Worm (Caenorhabditis elegans) whole organism, young adult: ENCODE results near the gene C30B5.2.
A peak's percentile ranks its signal among the peaks of the same experiment; 100 is the strongest.

Source experiments
- F10E7.11 ChIP-seq: sonication (generic microtip); optimal IDR thresholded peaks from 2 replicates; lab custom pipeline; 2017; ENCODE audit warnings: mild to moderate bottlenecking, missing genetic modification characterization, moderate library complexity, missing compliant biosample characterization
- F33H1.4 ChIP-seq: fragments of 200-800 bp; sonication (Bioruptor generic); IDR thresholded peaks from 2 replicates; pipeline ENCODE4 v1.3.6; 2022; ENCODE audit warnings: missing genetic modification reagents, missing genetic modification characterization, missing compliant biosample characterization
- F57C9.4 ChIP-seq: sonication (generic microtip); optimal IDR thresholded peaks from 2 replicates; lab custom pipeline; 2017; ENCODE audit warnings: mild to moderate bottlenecking, missing genetic modification characterization, missing compliant biosample characterization
- K11D2.4 ChIP-seq: fragments of 200-800 bp; sonication (Bioruptor generic); IDR thresholded peaks from 2 replicates; pipeline ENCODE4 v1.3.6; 2022; ENCODE audit warnings: missing genetic modification reagents, missing genetic modification characterization, missing compliant biosample characterization
- K12H6.12 ChIP-seq: fragments of 200-800 bp; sonication (Bioruptor generic); optimal IDR thresholded peaks from 2 replicates; lab custom pipeline; 2018; ENCODE audit warnings: mild to moderate bottlenecking, missing genetic modification characterization, missing compliant biosample characterization
- T26A5.8 ChIP-seq: sonication (generic microtip); optimal IDR thresholded peaks from 2 replicates; lab custom pipeline; 2016; ENCODE audit warnings: missing genetic modification characterization, missing compliant biosample characterization
- Y53F4B.3 ChIP-seq: fragments of 200-800 bp; sonication (Bioruptor generic); IDR thresholded peaks from 2 replicates; pipeline ENCODE4 v1.3.6; 2022; ENCODE audit warnings: missing genetic modification reagents, missing genetic modification characterization, missing compliant biosample characterization
- Y79H2A.3 ChIP-seq: fragments of 200-800 bp; sonication (Bioruptor generic); conservative IDR thresholded peaks from 2 replicates; pipeline ENCODE4 v1.3.6; 2022; ENCODE audit warnings: missing genetic modification reagents, missing genetic modification characterization, missing compliant biosample characterization
- Y95B8A.8 ChIP-seq: fragments of 200-800 bp; sonication (Bioruptor generic); IDR thresholded peaks from 2 replicates; pipeline ENCODE4 v1.3.6; 2022; ENCODE audit warnings: missing genetic modification reagents, missing genetic modification characterization, missing compliant biosample characterization
- akir-1 ChIP-seq: fragments of 200-800 bp; sonication (Bioruptor generic); optimal IDR thresholded peaks from 2 replicates; lab custom pipeline; 2018; ENCODE audit warnings: mild to moderate bottlenecking, missing genetic modification characterization, moderate library complexity, missing compliant biosample characterization
- attf-6 ChIP-seq: fragments of 200-800 bp; sonication (Bioruptor generic); IDR thresholded peaks from 2 replicates; pipeline ENCODE4 v1.3.6; 2022; ENCODE audit warnings: missing genetic modification reagents, missing genetic modification characterization, missing compliant biosample characterization
- ccch-3 ChIP-seq: fragments of 200-800 bp; sonication (Bioruptor generic); optimal IDR thresholded peaks from 2 replicates; lab custom pipeline; 2018; ENCODE audit warnings: mild to moderate bottlenecking, missing genetic modification characterization, missing compliant biosample characterization
- ceh-58 ChIP-seq: fragments of 200-800 bp; sonication (Bioruptor generic); IDR thresholded peaks from 2 replicates; pipeline ENCODE4 v1.3.6; 2022; ENCODE audit warnings: missing genetic modification characterization, missing compliant biosample characterization
- chd-7 ChIP-seq: sonication (generic microtip); optimal IDR thresholded peaks from 2 replicates; lab custom pipeline; 2016; ENCODE audit warnings: mild to moderate bottlenecking, missing genetic modification characterization, moderate library complexity, missing compliant biosample characterization
- die-1 ChIP-seq: sonication (generic microtip); optimal IDR thresholded peaks from 2 replicates; lab custom pipeline; 2016; ENCODE audit warnings: missing genotype, mild to moderate bottlenecking, missing genetic modification characterization, missing compliant biosample characterization
- dpl-1 ChIP-seq: fragments of 150-350 bp; optimal IDR thresholded peaks from 2 replicates; lab custom pipeline; 2014; ENCODE audit warnings: missing biosample characterization, missing genetic modification reagents, missing genetic modification characterization
- egrh-3 ChIP-seq: fragments of 200-800 bp; sonication (Bioruptor generic); IDR thresholded peaks from 2 replicates; pipeline ENCODE4 v1.3.6; 2022; ENCODE audit warnings: missing genetic modification reagents, missing genetic modification characterization, missing compliant biosample characterization
- hmg-1.2 ChIP-seq: fragments of 200-800 bp; sonication (Bioruptor generic); IDR thresholded peaks from 2 replicates; pipeline ENCODE4 v1.3.6; 2022; ENCODE audit warnings: missing genetic modification reagents, missing genetic modification characterization, missing compliant biosample characterization
- hmg-20 ChIP-seq: fragments of 200-800 bp; sonication (Bioruptor generic); IDR thresholded peaks from 2 replicates; pipeline ENCODE4 v1.3.6; 2022; ENCODE audit warnings: missing genetic modification reagents, missing genetic modification characterization, missing compliant biosample characterization
- hsf-1 ChIP-seq: fragments of 200-800 bp; sonication (Bioruptor generic); IDR thresholded peaks from 2 replicates; pipeline ENCODE4 v1.3.6; 2022; ENCODE audit warnings: missing genetic modification reagents, missing genetic modification characterization, missing compliant biosample characterization
- let-526 ChIP-seq: fragments of 200-800 bp; sonication (Bioruptor generic); IDR thresholded peaks from 2 replicates; pipeline ENCODE4 v1.3.6; 2022; ENCODE audit warnings: missing genetic modification reagents, missing genetic modification characterization, missing compliant biosample characterization
- lin-35 ChIP-seq, 3 experiments: fragments of 150-350 bp in 2 of 3; sonication (generic microtip) in 1 of 3; optimal IDR thresholded peaks; 2 replicates each; lab custom pipeline; 2014 to 2018; ENCODE audit warnings: missing biosample characterization in 3 of 3, missing genetic modification characterization in 3 of 3, missing genetic modification reagents in 3 of 3
- lin-40 ChIP-seq: sonication (generic microtip); optimal IDR thresholded peaks from 2 replicates; lab custom pipeline; 2016; ENCODE audit warnings: missing genetic modification characterization, mild to moderate bottlenecking, missing compliant biosample characterization, missing genotype, missing genetic modification reagents
- lir-1 ChIP-seq: fragments of 200-800 bp; sonication (Bioruptor generic); conservative IDR thresholded peaks from 2 replicates; pipeline ENCODE4 v1.3.6; 2022; ENCODE audit warnings: missing genetic modification reagents, missing genetic modification characterization, missing compliant biosample characterization
- lsl-1 ChIP-seq: fragments of 200-800 bp; sonication (Bioruptor generic); optimal IDR thresholded peaks from 2 replicates; lab custom pipeline; 2018; ENCODE audit warnings: mild to moderate bottlenecking, missing genetic modification characterization, moderate library complexity, missing compliant biosample characterization
- lsy-27 ChIP-seq: sonication (generic microtip); optimal IDR thresholded peaks from 2 replicates; lab custom pipeline; 2017; ENCODE audit warnings: missing genetic modification characterization, mild to moderate bottlenecking, missing compliant biosample characterization, antibody characterized with exemption, missing genotype, borderline replicate concordance; ENCODE audit not compliant: insufficient read depth
- madf-3 ChIP-seq: fragments of 200-800 bp; sonication (Bioruptor generic); IDR thresholded peaks from 2 replicates; pipeline ENCODE4 v1.3.6; 2022; ENCODE audit warnings: missing genetic modification reagents, missing genetic modification characterization, missing compliant biosample characterization
- madf-8 ChIP-seq: fragments of 200-800 bp; sonication (Bioruptor generic); conservative IDR thresholded peaks from 2 replicates; pipeline ENCODE4 v1.3.6; 2022; ENCODE audit warnings: missing genetic modification reagents, missing genetic modification characterization, missing compliant biosample characterization
- mel-28 ChIP-seq: sonication (generic microtip); optimal IDR thresholded peaks from 2 replicates; lab custom pipeline; 2016; ENCODE audit warnings: borderline replicate concordance, mild to moderate bottlenecking, missing genetic modification characterization, missing compliant biosample characterization
- mxl-1 ChIP-seq: sonication (generic microtip); optimal IDR thresholded peaks from 2 replicates; lab custom pipeline; 2016; ENCODE audit warnings: missing genetic modification characterization, missing compliant biosample characterization
- nfya-1 ChIP-seq: sonication (generic microtip); optimal IDR thresholded peaks from 2 replicates; lab custom pipeline; 2017; ENCODE audit warnings: antibody characterized with exemption, missing compliant biosample characterization, missing genetic modification characterization, borderline replicate concordance; ENCODE audit not compliant: insufficient read depth
- nfyb-1 ChIP-seq: fragments of 200-800 bp; sonication (Bioruptor generic); IDR thresholded peaks from 2 replicates; pipeline ENCODE4 v1.3.6; 2022; ENCODE audit warnings: missing genetic modification reagents, missing genetic modification characterization, missing compliant biosample characterization
- nhr-80 ChIP-seq: sonication (generic microtip); optimal IDR thresholded peaks from 2 replicates; lab custom pipeline; 2016; ENCODE audit warnings: missing genetic modification characterization, missing compliant biosample characterization
- nhr-90 ChIP-seq: sonication (generic microtip); optimal IDR thresholded peaks from 2 replicates; lab custom pipeline; 2016; ENCODE audit warnings: missing genotype, mild to moderate bottlenecking, missing genetic modification characterization, missing compliant biosample characterization
- repo-1 ChIP-seq: sonication (generic microtip); optimal IDR thresholded peaks from 2 replicates; lab custom pipeline; 2017; ENCODE audit warnings: mild to moderate bottlenecking, missing genetic modification characterization, missing compliant biosample characterization
- sdz-38 ChIP-seq: sonication (generic microtip); optimal IDR thresholded peaks from 2 replicates; lab custom pipeline; 2016; ENCODE audit warnings: missing genotype, missing genetic modification characterization, missing compliant biosample characterization
- snpc-1.1 ChIP-seq: sonication (generic microtip); optimal IDR thresholded peaks from 2 replicates; lab custom pipeline; 2017; ENCODE audit warnings: missing genetic modification characterization, mild to moderate bottlenecking, missing compliant biosample characterization, antibody characterized with exemption, moderate library complexity, missing genotype, missing genetic modification reagents; ENCODE audit not compliant: insufficient read depth
- snpc-3.4 ChIP-seq: sonication (generic microtip); optimal IDR thresholded peaks from 2 replicates; lab custom pipeline; 2017; ENCODE audit warnings: missing genetic modification characterization, mild to moderate bottlenecking, missing compliant biosample characterization, antibody characterized with exemption, moderate library complexity, missing genotype, missing genetic modification reagents
- sptf-2 ChIP-seq: fragments of 200-800 bp; sonication (Bioruptor generic); optimal IDR thresholded peaks from 2 replicates; lab custom pipeline; 2018; ENCODE audit warnings: mild to moderate bottlenecking, missing genetic modification characterization, missing compliant biosample characterization
- unc-62 ChIP-seq: fragments of 150-350 bp; optimal IDR thresholded peaks from 2 replicates; lab custom pipeline; 2014; ENCODE audit warnings: missing biosample characterization, missing genetic modification reagents, missing genetic modification characterization
- xnd-1 ChIP-seq: sonication (generic microtip); optimal IDR thresholded peaks from 2 replicates; lab custom pipeline; 2016; ENCODE audit warnings: missing genotype, missing genetic modification reagents, missing genetic modification characterization, missing compliant biosample characterization
- ztf-18 ChIP-seq: sonication (generic microtip); optimal IDR thresholded peaks from 2 replicates; lab custom pipeline; 2016; ENCODE audit warnings: missing genotype, mild to moderate bottlenecking, missing genetic modification characterization, missing compliant biosample characterization
- ztf-6 ChIP-seq: fragments of 200-800 bp; sonication (Bioruptor generic); IDR thresholded peaks from 2 replicates; pipeline ENCODE4 v1.3.6; 2022; ENCODE audit warnings: missing genetic modification reagents, missing genetic modification characterization, missing compliant biosample characterization

Gene C30B5.2

ce11 chrII:6198468-6198867 lies 1.5 kb downstream of the C30B5.2 start, which contains the start of gene szy-4 (continued):
- TF ChIP-seq lin-35 (GFP tag; optimal IDR thresholded peaks at IDR 0.05; lab: Kevin White, UChicago), result no peak
- no peak for TF ChIP-seq lin-40 (tag; lab: Kevin White, UChicago)
- TF ChIP-seq nhr-90 (tag; lab: Kevin White, UChicago), result no peak
- no peak for TF ChIP-seq ztf-6 (GFP tag; lab: Robert Waterston, UW)
- TF ChIP-seq akir-1 (GFP tag; lab: Kevin White, UChicago), result no peak
- TF ChIP-seq xnd-1, result peak; percentile 68
- no peak for TF ChIP-seq nfya-1 (tag; lab: Kevin White, UChicago)
- no peak for TF ChIP-seq chd-7
- TF ChIP-seq hmg-1.2 (GFP tag; lab: Robert Waterston, UW), result no peak
- no peak for TF ChIP-seq lir-1 (GFP tag; lab: Robert Waterston, UW)
- TF ChIP-seq madf-3 (GFP tag; lab: Robert Waterston, UW), result 0 out of 2 replicates have a peak, but pooled peaks have one; percentile 33
- TF ChIP-seq attf-6, result no peak
- no peak for TF ChIP-seq unc-62 (GFP tag; lab: Kevin White, UChicago)
- no peak for TF ChIP-seq Y53F4B.3 (GFP tag; lab: Robert Waterston, UW)
- no peak for TF ChIP-seq Y95B8A.8 (GFP tag; lab: Robert Waterston, UW)
- no peak for TF ChIP-seq sptf-2 (GFP tag; lab: Kevin White, UChicago)
- TF ChIP-seq die-1 (tag; lab: Kevin White, UChicago), result no peak
- no peak for TF ChIP-seq snpc-1.1 (tag; lab: Kevin White, UChicago)
- TF ChIP-seq K12H6.12 (tag; lab: Kevin White, UChicago), result no peak
- TF ChIP-seq egrh-3 (GFP tag; lab: Robert Waterston, UW), result no peak
- TF ChIP-seq let-526, result no peak
- TF ChIP-seq nhr-80 (tag; lab: Kevin White, UChicago), result no peak
- no peak for TF ChIP-seq ccch-3 (GFP tag; lab: Kevin White, UChicago)
- no peak for TF ChIP-seq Y79H2A.3 (GFP tag; lab: Robert Waterston, UW)
- TF ChIP-seq hmg-20 (GFP tag; lab: Robert Waterston, UW), result no peak
- TF ChIP-seq lsy-27 (tag; lab: Kevin White, UChicago), result no peak
- TF ChIP-seq lsl-1 (GFP tag; lab: Kevin White, UChicago), result peak; percentile 86
- no peak for TF ChIP-seq nfyb-1 (GFP tag; lab: Robert Waterston, UW)
- no peak for TF ChIP-seq ztf-18 (tag; lab: Kevin White, UChicago)
- peak; percentile 71 for TF ChIP-seq madf-8 (GFP tag; lab: Robert Waterston, UW)
- TF ChIP-seq ceh-58 (GFP tag; lab: Robert Waterston, UW), result no peak
- TF ChIP-seq dpl-1, result peak; percentile 62
- TF ChIP-seq, all 124 proteins: peak for 13

- TF ChIP-seq sptf-2 (GFP tag; lab: Kevin White, UChicago), result no peak
- 0 out of 2 replicates have a peak, but pooled peaks have one; percentile 56 for TF ChIP-seq madf-3 (GFP tag; lab: Robert Waterston, UW)
Measured at ce11 chrII:6199010-6199409, 2.0 kb downstream of the C30B5.2 start.

ce11 chrII:6202910-6203309 lies 5.9 kb downstream of the C30B5.2 start, which contains the start of gene C30B5.17:
TSS of gene C30B5.17 (minus strand) at chrII:6203010.
- no peak for TF ChIP-seq sdz-38 (tag; lab: Kevin White, UChicago)
- no peak for TF ChIP-seq repo-1 (tag; lab: Kevin White, UChicago)
- no peak for TF ChIP-seq F10E7.11 (tag; lab: Kevin White, UChicago)
- TF ChIP-seq K11D2.4, result no peak
- no peak for TF ChIP-seq snpc-3.4 (tag; lab: Kevin White, UChicago)
- TF ChIP-seq Y95B8A.8 (GFP tag; lab: Robert Waterston, UW), result no peak
- TF ChIP-seq mxl-1 (tag; lab: Kevin White, UChicago), result no peak
- no peak for TF ChIP-seq ccch-3 (GFP tag; lab: Kevin White, UChicago)
- TF ChIP-seq unc-62 (GFP tag; lab: Kevin White, UChicago), result no peak
- TF ChIP-seq sptf-2 (GFP tag; lab: Kevin White, UChicago), result no peak
- no peak for TF ChIP-seq hsf-1 (GFP tag; lab: Robert Waterston, UW)
- no peak for TF ChIP-seq F57C9.4 (tag; lab: Kevin White, UChicago)
- TF ChIP-seq T26A5.8, result no peak
- no peak for TF ChIP-seq mel-28 (tag; lab: Kevin White, UChicago)
- no peak for TF ChIP-seq F33H1.4 (GFP tag; lab: Robert Waterston, UW)
- TF ChIP-seq madf-3 (GFP tag; lab: Robert Waterston, UW), result no peak
- no peak for TF ChIP-seq ceh-58 (GFP tag; lab: Robert Waterston, UW)
